Worm (Caenorhabditis elegans) whole organism, L1 larva: Measurements from ENCODE around the gene str-39.

ENCODE experiments used
- C16A3.4 ChIP-seq: fragments of 150-350 bp; optimal IDR thresholded peaks from 2 replicates; lab custom pipeline; 2014; ENCODE audit warnings: missing biosample characterization, missing genetic modification characterization
- C34B4.2 ChIP-seq: sonication (generic microtip); optimal IDR thresholded peaks from 2 replicates; lab custom pipeline; 2017; ENCODE audit warnings: mild to moderate bottlenecking, missing genetic modification characterization, missing compliant biosample characterization
- F16B12.6 ChIP-seq: fragments of 150-350 bp; optimal IDR thresholded peaks from 2 replicates; lab custom pipeline; 2014; ENCODE audit warnings: missing biosample characterization, missing genetic modification characterization
- Y116A8C.19 ChIP-seq: sonication (generic microtip); optimal IDR thresholded peaks from 2 replicates; lab custom pipeline; 2016; ENCODE audit warnings: missing compliant biosample characterization, missing genetic modification characterization, borderline replicate concordance
- aha-1 ChIP-seq: fragments of 150-350 bp; optimal IDR thresholded peaks from 2 replicates; lab custom pipeline; 2014; ENCODE audit warnings: missing biosample characterization, missing genetic modification characterization
- alr-1 ChIP-seq: fragments of 200-800 bp; sonication (Bioruptor generic); optimal IDR thresholded peaks from 2 replicates; lab custom pipeline; 2018; ENCODE audit warnings: borderline replicate concordance, mild to moderate bottlenecking, missing genetic modification characterization, missing compliant biosample characterization
- aly-2 ChIP-seq: fragments of 150-350 bp; optimal IDR thresholded peaks from 2 replicates; lab custom pipeline; 2014; ENCODE audit warnings: missing biosample characterization, missing genetic modification characterization
- ama-1 ChIP-seq: fragments of 150-350 bp; optimal IDR thresholded peaks from 2 replicates; lab custom pipeline; 2014
- blmp-1 ChIP-seq: fragments of 150-350 bp; optimal IDR thresholded peaks from 2 replicates; lab custom pipeline; 2014; ENCODE audit warnings: missing biosample characterization, missing genetic modification characterization
- ceh-63 ChIP-seq: fragments of 200-800 bp; sonication (Bioruptor generic); optimal IDR thresholded peaks from 2 replicates; lab custom pipeline; 2018; ENCODE audit warnings: mild to moderate bottlenecking, missing genetic modification characterization, missing compliant biosample characterization
- ceh-8 ChIP-seq: fragments of 200-800 bp; sonication (Bioruptor generic); optimal IDR thresholded peaks from 2 replicates; lab custom pipeline; 2018; ENCODE audit warnings: mild to moderate bottlenecking, missing genetic modification characterization, moderate library complexity, missing compliant biosample characterization
- ceh-88 ChIP-seq: fragments of 200-800 bp; sonication (Bioruptor generic); IDR thresholded peaks from 2 replicates; pipeline ENCODE4 v1.3.6; 2022; ENCODE audit warnings: missing genetic modification characterization, missing compliant biosample characterization
- ces-1 ChIP-seq: fragments of 150-350 bp; optimal IDR thresholded peaks from 2 replicates; lab custom pipeline; 2014; ENCODE audit warnings: missing biosample characterization, missing genetic modification reagents, missing genetic modification characterization
- efl-1 ChIP-seq, 4 experiments: fragments of 150-350 bp; optimal IDR thresholded peaks in 3 of 4; peaks in 1 of 4; 1 replicate in 1 of 4; 2 replicates in 3 of 4; lab custom pipeline; 2014; ENCODE audit warnings: missing biosample characterization in 2 of 4, missing genetic modification characterization in 2 of 4, missing genetic modification reagents in 2 of 4
- efl-3 ChIP-seq: fragments of 200-800 bp; sonication (Bioruptor generic); optimal IDR thresholded peaks from 2 replicates; lab custom pipeline; 2018; ENCODE audit warnings: mild to moderate bottlenecking, missing genetic modification characterization, missing compliant biosample characterization
- elt-2 ChIP-seq: sonication (generic microtip); optimal IDR thresholded peaks from 2 replicates; lab custom pipeline; 2016; ENCODE audit warnings: missing genetic modification characterization, mild to moderate bottlenecking, inconsistent platforms, missing compliant biosample characterization, missing genetic modification reagents
- elt-3 ChIP-seq, 6 experiments: fragments of 150-350 bp in 1 of 6; sonication (generic microtip); optimal IDR thresholded peaks; 2 replicates each; lab custom pipeline; 2017 to 2018; ENCODE audit warnings: missing biosample characterization in 6 of 6, missing genetic modification characterization in 6 of 6, inconsistent platforms in 1 of 6
- fkh-4 ChIP-seq: sonication (generic microtip); optimal IDR thresholded peaks from 2 replicates; lab custom pipeline; 2016; ENCODE audit warnings: missing compliant biosample characterization, missing genetic modification characterization, borderline replicate concordance
- fos-1 ChIP-seq: fragments of 150-350 bp; optimal IDR thresholded peaks from 2 replicates; lab custom pipeline; 2014; ENCODE audit warnings: missing biosample characterization, missing genetic modification characterization
- hlh-17 ChIP-seq: fragments of 200-800 bp; sonication (Bioruptor generic); optimal IDR thresholded peaks from 2 replicates; lab custom pipeline; 2018; ENCODE audit warnings: missing genetic modification characterization, mild to moderate bottlenecking, missing compliant biosample characterization, moderate library complexity, borderline replicate concordance
- hlh-4 ChIP-seq: sonication (generic microtip); optimal IDR thresholded peaks from 2 replicates; lab custom pipeline; 2016; ENCODE audit warnings: mild to moderate bottlenecking, missing genetic modification characterization, missing compliant biosample characterization
- irx-1 ChIP-seq: sonication (generic microtip); optimal IDR thresholded peaks from 2 replicates; lab custom pipeline; 2016; ENCODE audit warnings: missing genetic modification characterization, missing compliant biosample characterization
- lin-13 ChIP-seq: fragments of 150-350 bp; optimal IDR thresholded peaks from 2 replicates; lab custom pipeline; 2014; ENCODE audit warnings: missing biosample characterization, missing genetic modification reagents, missing genetic modification characterization
- lin-39 ChIP-seq: fragments of 150-350 bp; optimal IDR thresholded peaks from 2 replicates; lab custom pipeline; 2014; ENCODE audit warnings: missing biosample characterization, missing genetic modification reagents, missing genetic modification characterization
- lir-3 ChIP-seq: sonication (generic microtip); optimal IDR thresholded peaks from 2 replicates; lab custom pipeline; 2016; ENCODE audit warnings: mild to moderate bottlenecking, missing genetic modification characterization, moderate library complexity, missing compliant biosample characterization; ENCODE audit not compliant: poor library complexity
- nhr-19 ChIP-seq: fragments of 200-800 bp; sonication (Bioruptor generic); conservative IDR thresholded peaks from 2 replicates; pipeline ENCODE4 v1.3.6; 2022; ENCODE audit warnings: missing genetic modification characterization, missing compliant biosample characterization
- nhr-28 ChIP-seq: fragments of 150-350 bp; optimal IDR thresholded peaks from 2 replicates; lab custom pipeline; 2014; ENCODE audit warnings: missing biosample characterization, missing genetic modification characterization
- nhr-71 ChIP-seq: sonication (generic microtip); optimal IDR thresholded peaks from 2 replicates; lab custom pipeline; 2016; ENCODE audit warnings: mild to moderate bottlenecking, missing genetic modification characterization, moderate library complexity, missing compliant biosample characterization
- nhr-84 ChIP-seq: sonication (generic microtip); optimal IDR thresholded peaks from 2 replicates; lab custom pipeline; 2017; ENCODE audit warnings: missing biosample characterization, missing genetic modification characterization
- nhr-85 ChIP-seq: sonication (generic microtip); peaks from one replicate; lab custom pipeline; 2016; ENCODE audit warnings: missing genetic modification characterization, inconsistent platforms, missing compliant biosample characterization
- rnt-1 ChIP-seq: sonication (generic microtip); optimal IDR thresholded peaks from 2 replicates; lab custom pipeline; 2016; ENCODE audit warnings: mild to moderate bottlenecking, missing genetic modification characterization, moderate library complexity, missing compliant biosample characterization
- skn-1 ChIP-seq: fragments of 150-350 bp; optimal IDR thresholded peaks from 2 replicates; lab custom pipeline; 2014; ENCODE audit warnings: missing biosample characterization, missing genetic modification characterization
- snu-23 ChIP-seq: sonication (generic microtip); optimal IDR thresholded peaks from 2 replicates; lab custom pipeline; 2016; ENCODE audit warnings: missing genetic modification characterization, missing compliant biosample characterization
- sptf-1 ChIP-seq: fragments of 150-350 bp; optimal IDR thresholded peaks from 2 replicates; lab custom pipeline; 2014; ENCODE audit warnings: missing biosample characterization, missing genetic modification characterization
- sup-37 ChIP-seq: fragments of 200-800 bp; sonication (Bioruptor generic); optimal IDR thresholded peaks from 2 replicates; lab custom pipeline; 2018; ENCODE audit warnings: mild to moderate bottlenecking, missing genetic modification characterization, missing compliant biosample characterization
- unc-30 ChIP-seq: sonication (generic microtip); optimal IDR thresholded peaks from 2 replicates; lab custom pipeline; 2017; ENCODE audit warnings: missing biosample characterization, missing genetic modification characterization
- unc-62 ChIP-seq: fragments of 150-350 bp; optimal IDR thresholded peaks from 2 replicates; lab custom pipeline; 2014; ENCODE audit warnings: missing biosample characterization, missing genetic modification reagents, missing genetic modification characterization
- unc-86 ChIP-seq: sonication (generic microtip); optimal IDR thresholded peaks from 2 replicates; lab custom pipeline; 2016; ENCODE audit warnings: missing genetic modification characterization, missing compliant biosample characterization
- vab-15 ChIP-seq: sonication (generic microtip); optimal IDR thresholded peaks from 2 replicates; lab custom pipeline; 2017; ENCODE audit warnings: missing genotype, mild to moderate bottlenecking, missing genetic modification characterization, missing compliant biosample characterization
- xbp-1 ChIP-seq: sonication (generic microtip); optimal IDR thresholded peaks from 2 replicates; lab custom pipeline; 2016; ENCODE audit warnings: missing genetic modification characterization, missing compliant biosample characterization
- ztf-11 ChIP-seq, 2 experiments: sonication (generic microtip); optimal IDR thresholded peaks; 2 replicates each; lab custom pipeline; 2016 to 2017; ENCODE audit warnings: missing genetic modification characterization in 2 of 2, missing biosample characterization in 1 of 2, missing compliant biosample characterization in 1 of 2

str-39 gene

ce11 chrV:2848290-2848937, 31.3 kb downstream of the str-39 start, which contains the start of gene srj-49:
TSS of gene srj-49 (minus strand) at chrV:2848340.
- no peak for TF ChIP-seq snu-23 (GFP tag; lab: Kevin White, UChicago)
- TF ChIP-seq ces-1 (GFP tag; lab: Kevin White, UChicago), result no peak
- peak; percentile 96 for TF ChIP-seq elt-2 (tag; lab: Kevin White, UChicago)
- TF ChIP-seq elt-3 (tag; optimal IDR thresholded peaks at IDR 0.05; lab: Kevin White, UChicago), result no peak
- no peak for TF ChIP-seq lin-13 (GFP tag; lab: Kevin White, UChicago)
- no peak for TF ChIP-seq sup-37 (GFP tag; lab: Kevin White, UChicago)
- TF ChIP-seq vab-15 (tag; lab: Kevin White, UChicago), result no peak

ce11 chrV:2845771-2846170, 33.9 kb downstream of the str-39 start, which contains the start of gene srj-44:
TSS of gene srj-44 (minus strand) at chrV:2845871.
- no peak for TF ChIP-seq aha-1 (tag; lab: Kevin White, UChicago)
- TF ChIP-seq fkh-4, result no peak
- TF ChIP-seq irx-1 (tag; lab: Kevin White, UChicago), result no peak
- TF ChIP-seq F16B12.6 (tag; lab: Kevin White, UChicago), result no peak
- TF ChIP-seq C16A3.4 (tag; lab: Kevin White, UChicago), result no peak
- TF ChIP-seq efl-1 (optimal IDR thresholded peaks at IDR 0.05; lab: Kevin White, UChicago), result no peak
- TF ChIP-seq efl-1 (GFP tag; optimal IDR thresholded peaks at IDR 0.05 in 1 of 2; lab: Kevin White, UChicago), result peak in 1 of 2 experiments; percentile 29
- TF ChIP-seq ama-1 (lab: Kevin White, UChicago), result no peak
- no peak for TF ChIP-seq lin-13 (GFP tag; lab: Kevin White, UChicago)

ce11 chrV:2836501-2836900, 43.2 kb downstream of the str-39 start, which contains the start of gene srj-45:
TSS of gene srj-45 (minus strand) at chrV:2836601.
- TF ChIP-seq alr-1 (tag; lab: Kevin White, UChicago), result no peak
- TF ChIP-seq rnt-1 (tag; lab: Kevin White, UChicago), result no peak
- TF ChIP-seq ceh-63, result no peak
- TF ChIP-seq efl-3 (GFP tag; lab: Kevin White, UChicago), result no peak
- TF ChIP-seq nhr-28 (tag; lab: Kevin White, UChicago), result no peak
- no peak for TF ChIP-seq snu-23 (GFP tag; lab: Kevin White, UChicago)
- TF ChIP-seq aly-2, result no peak
- no peak for TF ChIP-seq skn-1 (tag; lab: Kevin White, UChicago)
- no peak for TF ChIP-seq nhr-84 (tag; lab: Kevin White, UChicago)
- no peak for TF ChIP-seq hlh-4 (tag; lab: Kevin White, UChicago)
- no peak for TF ChIP-seq unc-62 (GFP tag; lab: Kevin White, UChicago)
- no peak for TF ChIP-seq nhr-19
- no peak for TF ChIP-seq lin-39 (tag; lab: Kevin White, UChicago)
- TF ChIP-seq elt-3 (tag; optimal IDR thresholded peaks at IDR 0.05; lab: Kevin White, UChicago), result no peak
- TF ChIP-seq C34B4.2 (tag; lab: Kevin White, UChicago), result no peak
- TF ChIP-seq nhr-71 (tag; lab: Kevin White, UChicago), result no peak
- TF ChIP-seq ceh-88 (GFP tag; lab: Robert Waterston, UW), result no peak
- TF ChIP-seq blmp-1, result no peak

ce11 chrV:2832666-2833065, 47.0 kb downstream of the str-39 start, which contains the start of gene srj-50:
TSS of gene srj-50 (plus strand) at chrV:2832966.
- no peak for TF ChIP-seq ceh-8 (GFP tag; lab: Kevin White, UChicago)

ce11 chrV:2830817-2831216, 48.9 kb downstream of the str-39 start, which contains the start of gene srw-2:
TSS of gene srw-2 (plus strand) at chrV:2830878.
- TF ChIP-seq fos-1 (tag; lab: Kevin White, UChicago) (no peak), Y116A8C.19 (tag; lab: Kevin White, UChicago) (no peak), hlh-17 (GFP tag; lab: Kevin White, UChicago) (no peak), hlh-4 (tag; lab: Kevin White, UChicago) (no peak), xbp-1 (tag; lab: Kevin White, UChicago) (no peak), nhr-71 (tag; lab: Kevin White, UChicago) (no peak), nhr-85 (tag; lab: Kevin White, UChicago) (no peak), blmp-1 (no peak), unc-30 (tag; lab: Kevin White, UChicago) (no peak), elt-3 (tag; optimal IDR thresholded peaks at IDR 0.05; lab: Kevin White, UChicago) (no peak), lir-3 (tag; lab: Kevin White, UChicago) (no peak), sptf-1 (tag; lab: Kevin White, UChicago) (no peak), nhr-28 (tag; lab: Kevin White, UChicago) (no peak), ztf-11 (tag; optimal IDR thresholded peaks at IDR 0.05; lab: Kevin White, UChicago) (no peak), skn-1 (tag; lab: Kevin White, UChicago) (no peak), unc-86 (tag; lab: Kevin White, UChicago) (no peak)
- TF ChIP-seq, all 84 proteins: peak for 0
